Fruit fly (Drosophila melanogaster): ENCODE data around the gene CG12301.

Gene CG12301

DNA sequence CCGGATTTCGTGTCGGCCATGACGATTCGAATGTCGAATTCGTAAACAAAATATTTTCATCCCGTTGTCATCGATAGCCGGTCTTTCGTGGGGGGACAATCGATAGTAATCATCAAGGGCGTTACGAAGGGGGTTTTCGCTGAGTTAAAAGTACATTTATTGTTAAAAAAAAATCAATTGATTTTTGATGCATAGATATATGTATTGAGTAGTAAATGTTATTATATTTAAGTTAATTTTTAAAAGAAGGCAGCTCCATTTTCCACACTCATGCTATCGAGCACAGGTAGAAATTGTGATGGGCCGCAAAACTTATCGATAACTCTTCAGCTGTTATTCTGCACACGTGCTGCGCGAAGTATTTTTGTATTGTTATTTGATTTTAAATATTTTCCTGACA, at the start of gene CG12301, which contains the start of gene mrn:
Gene CG12301 (plus strand): TSS at position 314 of the 400 bp plus-strand sequence.
Gene mrn (minus strand): TSS at position 51 of the 400 bp plus-strand sequence.
- TF ChIP-seq noc (tag; optimal IDR thresholded peaks at IDR 0.05): no peak

DNA sequence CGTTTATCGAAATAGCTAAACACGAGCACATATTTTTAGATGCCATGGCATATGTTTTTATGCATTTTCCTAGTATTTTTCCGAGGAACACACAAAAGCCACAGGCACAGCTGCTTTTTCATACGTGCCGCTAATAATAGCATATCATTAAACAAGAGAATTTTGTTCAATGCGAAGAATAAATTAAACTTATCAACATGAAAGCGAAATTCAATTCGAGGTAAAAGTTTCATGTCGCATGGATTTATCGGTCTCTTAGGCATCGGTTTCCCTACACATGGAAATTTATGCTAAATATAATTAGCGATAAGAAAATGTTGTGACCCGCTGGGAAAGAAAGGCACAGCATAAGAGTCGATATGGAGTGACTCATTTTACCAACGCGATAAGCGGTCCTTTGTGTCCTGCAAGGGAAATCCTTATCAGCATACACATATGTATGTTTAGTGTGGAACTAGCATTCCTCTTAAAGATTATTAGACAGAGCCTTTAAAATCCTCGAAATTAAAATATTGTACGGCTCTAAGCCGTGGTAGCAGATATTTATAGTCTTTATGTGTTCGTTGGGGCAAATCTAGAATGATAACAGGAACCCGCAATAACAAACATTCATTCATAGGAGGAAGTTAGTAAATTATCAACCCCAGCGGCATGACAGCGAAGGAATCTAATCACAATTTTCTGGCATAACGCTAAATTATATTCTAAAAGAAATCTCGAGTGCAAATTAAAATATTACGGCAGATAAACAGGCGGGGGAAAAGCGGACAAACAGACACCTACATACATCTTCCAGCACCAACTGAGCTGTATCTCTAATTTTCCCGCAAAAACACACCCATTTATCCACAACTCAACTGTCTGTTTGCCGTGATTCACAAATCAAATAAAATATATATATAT, 48.9 kb upstream of the CG12301 start, which contains the start of gene CG43248:
Gene CG43248 (minus strand): TSS at position 51 of the 903 bp plus-strand sequence.
- peak; percentile 80 for TF ChIP-seq noc (tag; optimal IDR thresholded peaks at IDR 0.05)

DNA sequence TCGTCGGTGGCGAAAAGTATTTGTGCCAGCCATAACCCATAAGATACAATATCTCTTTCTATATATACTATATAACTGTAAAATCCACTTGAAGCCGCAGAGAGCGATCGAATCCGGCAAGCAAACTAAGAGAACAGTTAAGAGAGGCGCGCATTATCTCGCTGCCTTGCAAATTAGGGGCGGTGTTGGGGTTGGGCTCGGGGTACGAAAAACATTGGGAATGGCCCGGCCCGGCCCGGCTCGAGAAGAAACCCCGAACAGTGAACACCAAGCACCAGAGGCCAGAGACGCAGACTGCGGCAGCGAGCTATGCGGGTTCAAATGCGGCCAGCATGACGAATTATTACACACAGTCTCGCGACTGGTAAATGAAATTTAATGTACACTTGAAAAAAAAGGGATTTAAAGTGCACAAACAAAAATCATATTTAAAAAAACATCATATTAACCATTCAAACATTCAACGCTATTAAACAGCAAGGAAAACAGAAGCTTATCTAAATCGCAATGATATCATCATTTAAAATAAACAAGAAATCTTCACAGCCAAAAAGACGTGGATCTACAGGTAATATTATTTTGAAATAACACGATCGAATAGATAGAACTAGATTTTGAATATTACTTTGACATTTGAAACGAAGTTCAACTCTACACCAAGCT, 48.1 kb upstream of the CG12301 start:
- no peak for TF ChIP-seq noc (tag; optimal IDR thresholded peaks at IDR 0.05)

DNA sequence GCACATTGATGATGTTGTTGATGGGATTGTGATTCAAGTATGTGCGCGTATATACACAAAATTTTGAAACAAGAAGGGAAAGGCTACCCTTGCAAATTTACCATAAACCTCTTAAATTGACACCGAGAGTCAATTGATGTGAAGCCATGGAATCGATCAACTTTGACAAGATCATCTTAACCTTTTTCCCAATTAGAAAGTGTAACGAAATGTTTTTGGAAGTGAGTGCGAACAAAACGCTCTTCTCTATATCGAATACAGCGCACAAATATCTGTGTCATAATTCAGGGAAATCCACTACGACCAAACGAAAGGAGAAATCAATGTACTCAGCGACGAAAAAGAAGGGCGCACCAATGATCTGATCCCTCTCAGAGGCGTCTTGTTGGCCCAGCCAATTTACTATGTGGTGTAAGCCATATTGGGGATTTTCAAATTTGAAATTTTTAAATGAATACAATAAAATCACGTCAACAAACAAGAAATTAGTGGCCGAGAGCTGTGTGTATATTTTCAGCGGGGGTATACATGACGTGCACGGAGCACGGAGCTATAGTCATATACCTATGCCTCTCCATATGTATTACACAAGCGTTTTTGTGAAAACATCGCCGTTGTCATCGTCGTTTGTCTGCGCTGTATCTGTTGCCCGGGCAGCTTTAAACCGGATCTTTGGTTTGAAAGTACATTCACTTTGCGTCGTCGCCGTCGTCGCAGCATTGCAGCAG, 47.0 kb upstream of the CG12301 start:
- TF ChIP-seq noc (tag; optimal IDR thresholded peaks at IDR 0.05): peak; percentile 79

DNA sequence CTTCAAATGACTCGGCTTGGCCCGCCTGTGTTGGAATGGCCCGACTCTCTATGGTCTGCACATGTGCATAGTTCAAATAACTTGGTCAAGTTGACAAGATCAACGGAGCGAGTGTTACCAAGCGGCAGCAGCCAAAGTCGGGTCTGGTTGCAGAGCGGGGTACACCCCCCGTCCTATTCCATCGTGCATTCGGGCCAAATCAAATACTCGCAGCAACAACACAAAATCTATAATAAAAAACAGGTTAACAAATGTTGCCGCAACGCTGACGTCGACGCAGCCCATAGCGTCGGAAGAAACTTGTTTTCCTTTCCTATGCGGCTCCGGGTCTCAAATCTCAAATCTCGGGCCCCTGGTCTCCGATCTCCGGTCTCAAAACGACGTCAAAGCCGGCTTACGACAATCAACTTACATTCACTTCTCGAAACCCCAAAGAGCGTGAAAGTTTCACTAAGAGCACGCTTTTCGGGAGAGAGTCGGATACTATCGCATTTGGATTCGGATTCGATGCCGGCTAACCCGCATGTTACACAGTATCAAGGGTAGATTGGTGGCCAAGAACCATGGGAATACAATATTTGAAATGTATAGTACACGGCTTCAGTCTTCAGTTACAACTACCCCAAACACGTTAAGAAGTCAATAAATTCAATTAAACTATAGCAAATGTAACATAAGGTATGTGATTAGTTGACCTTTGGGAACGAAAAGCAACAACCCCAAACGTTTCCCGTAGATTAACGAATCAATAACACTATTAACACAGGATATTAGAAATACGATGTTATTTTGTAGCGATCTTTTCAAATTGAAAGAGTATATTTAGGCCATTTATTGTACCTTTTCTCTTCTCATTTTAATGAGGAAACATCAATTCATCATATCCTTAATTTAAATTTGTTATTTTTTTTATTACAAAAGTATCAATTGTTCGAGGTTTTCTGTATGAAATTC, 46.0 kb upstream of the CG12301 start:
- TF ChIP-seq noc (tag; optimal IDR thresholded peaks at IDR 0.05): peak; percentile 78

DNA sequence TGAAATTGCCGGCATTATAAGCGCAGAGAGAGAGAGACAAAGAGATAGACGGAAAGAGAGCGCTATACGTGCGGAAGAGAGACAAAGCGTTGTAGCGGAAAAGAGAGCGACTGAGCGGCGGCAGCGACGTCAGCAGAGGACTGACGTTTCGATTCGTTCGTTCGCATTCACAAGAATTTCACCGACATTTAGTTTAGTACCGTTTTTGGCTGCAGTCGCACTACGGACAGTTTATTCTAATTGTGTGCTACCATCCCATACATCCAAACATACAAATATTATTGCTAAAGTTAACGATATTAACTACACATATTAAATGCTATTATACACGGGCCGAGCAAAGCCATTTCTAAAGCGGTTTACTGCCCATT, 45.4 kb upstream of the CG12301 start, which contains the start of gene CrebA:
Gene CrebA (plus strand): TSS at position 168 of the 371 bp plus-strand sequence.
- TF ChIP-seq noc (tag; optimal IDR thresholded peaks at IDR 0.05): no peak

DNA sequence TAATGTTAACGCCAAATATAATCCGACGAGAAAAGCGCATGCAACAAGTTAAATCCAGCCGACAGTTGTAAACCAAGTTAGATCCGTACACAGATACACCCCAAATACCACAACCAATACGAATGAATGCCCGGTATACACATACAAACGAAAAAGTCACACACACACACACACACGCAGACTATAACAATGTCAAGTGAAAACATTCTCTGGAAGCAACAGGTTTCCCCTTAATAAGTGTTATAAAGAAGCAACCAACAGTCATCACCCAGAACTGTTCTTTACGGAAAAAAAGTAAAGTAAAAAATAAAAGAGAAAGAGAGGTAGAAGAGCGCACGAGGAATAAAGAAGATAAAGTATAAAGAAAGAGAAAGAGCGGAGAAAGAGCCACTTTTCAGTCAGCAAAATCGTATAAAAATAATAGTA, 44.8 kb upstream of the CG12301 start:
- TF ChIP-seq noc (tag; optimal IDR thresholded peaks at IDR 0.05): no peak

DNA sequence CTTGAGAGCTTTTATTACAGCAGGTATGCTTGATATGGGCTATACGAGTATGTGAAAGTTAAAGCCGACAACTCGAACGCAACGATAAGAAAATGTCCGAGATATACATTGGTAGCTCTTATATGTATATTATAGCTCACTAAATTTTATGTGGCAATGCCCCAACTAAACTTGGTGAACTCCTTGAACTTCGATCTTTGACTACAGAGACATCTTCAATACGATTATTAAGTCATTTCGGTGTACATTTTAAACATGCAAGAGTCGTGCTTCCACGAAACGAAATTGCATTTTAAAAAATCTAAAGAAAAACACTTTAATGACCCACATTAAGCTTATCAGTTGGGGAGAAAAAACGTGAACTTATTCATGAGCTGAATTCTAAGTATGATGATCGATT, 44.0 kb upstream of the CG12301 start:
- TF ChIP-seq noc (tag; optimal IDR thresholded peaks at IDR 0.05): no peak

DNA sequence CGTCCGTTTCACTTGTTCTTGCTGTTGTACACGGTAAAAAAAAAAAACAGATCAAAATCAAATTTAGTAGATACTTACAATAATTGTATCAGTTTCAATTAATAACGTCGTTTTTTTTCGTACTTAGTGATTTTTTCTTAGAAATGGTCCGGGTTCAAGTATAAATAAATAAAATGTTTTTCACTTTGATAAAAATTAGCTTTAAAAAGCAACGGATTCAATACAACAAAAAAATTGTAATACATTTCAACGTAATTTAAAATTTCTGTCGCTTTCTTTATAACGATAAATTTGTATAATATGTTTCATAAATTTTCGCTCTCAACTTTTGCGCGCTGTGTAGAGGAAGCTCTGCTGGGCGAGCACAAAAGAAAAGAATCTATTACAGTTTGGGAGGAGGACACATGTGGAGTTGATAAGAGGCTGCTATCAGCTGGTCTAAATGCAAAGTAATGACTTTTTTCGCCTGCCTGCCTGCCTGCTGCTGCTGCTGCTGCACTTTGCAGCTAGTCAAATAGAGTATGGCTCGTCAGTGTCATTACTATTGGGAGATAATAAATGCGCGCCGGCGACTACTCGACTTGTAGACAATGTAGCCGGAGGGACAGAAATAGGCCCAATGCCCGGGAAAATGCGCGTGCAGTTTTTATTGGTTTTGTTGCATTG, 42.6 kb upstream of the CG12301 start:
- TF ChIP-seq noc (tag; optimal IDR thresholded peaks at IDR 0.05): peak; percentile 80

DNA sequence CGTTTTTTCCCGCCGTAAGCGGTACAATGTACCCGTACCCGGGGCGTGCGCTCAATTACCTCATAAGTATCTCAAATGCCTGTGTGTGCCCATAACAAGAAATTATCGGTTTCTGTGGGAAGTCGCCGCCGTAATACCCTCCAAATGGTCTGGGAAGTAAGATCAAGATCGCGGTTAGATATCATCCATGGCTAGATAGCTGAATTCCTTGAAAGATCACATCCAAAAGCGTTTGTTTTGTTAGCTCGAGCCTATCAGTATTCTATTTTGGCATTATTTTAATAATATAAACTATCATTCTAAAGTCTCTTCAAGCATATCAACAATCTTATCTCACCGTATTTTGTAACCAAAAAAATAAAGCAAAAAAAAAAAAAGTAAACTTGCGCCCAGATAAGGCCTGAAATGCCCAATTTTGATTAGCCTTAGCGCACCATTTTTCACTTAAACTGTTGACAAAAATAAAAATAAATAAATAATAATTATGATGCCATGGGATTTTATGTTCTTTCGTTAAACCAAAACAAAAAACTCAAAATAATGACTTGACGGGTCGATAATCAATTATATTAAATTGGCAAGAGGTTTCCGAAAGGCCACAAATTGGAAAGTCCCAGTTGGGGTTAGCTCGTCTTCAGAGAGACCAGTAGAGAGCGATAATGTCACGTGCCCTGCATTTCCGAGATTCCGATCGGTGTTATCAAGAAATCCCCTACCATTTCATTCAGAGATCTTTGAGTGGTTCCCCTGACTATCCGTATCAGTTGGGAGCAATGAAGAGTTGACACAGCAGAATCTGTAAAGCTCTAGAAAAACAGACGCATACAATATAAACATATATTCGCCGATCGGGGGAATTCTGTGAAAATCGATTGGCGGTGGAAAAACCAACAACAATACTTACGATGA, 41.8 kb upstream of the CG12301 start:
- peak; percentile 20 for TF ChIP-seq noc (tag; optimal IDR thresholded peaks at IDR 0.05)

DNA sequence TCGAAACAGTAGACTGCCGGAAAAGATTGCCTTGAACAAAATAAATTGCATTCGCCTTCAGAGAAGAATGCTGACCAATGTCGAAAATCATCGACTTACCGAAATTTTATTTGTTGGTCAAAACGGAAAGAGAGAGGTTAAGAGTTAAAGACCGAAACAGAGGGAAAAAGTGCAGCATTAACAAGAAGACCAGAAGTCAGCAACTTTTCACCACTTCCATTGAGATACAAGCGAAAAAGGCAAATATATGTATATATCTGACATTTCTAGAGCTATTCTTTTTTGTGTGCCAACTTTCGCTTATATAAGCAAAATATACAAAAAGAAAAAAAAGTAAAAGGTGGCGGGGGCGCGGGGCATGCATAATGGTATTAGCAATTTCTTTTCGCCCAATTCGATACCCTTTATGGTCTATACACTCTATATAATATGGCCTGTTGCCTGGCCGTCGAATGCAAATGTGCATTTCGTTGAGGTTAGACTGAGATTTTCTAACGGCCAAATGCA, 40.6 kb upstream of the CG12301 start:
- no peak for TF ChIP-seq noc (tag; optimal IDR thresholded peaks at IDR 0.05)

DNA sequence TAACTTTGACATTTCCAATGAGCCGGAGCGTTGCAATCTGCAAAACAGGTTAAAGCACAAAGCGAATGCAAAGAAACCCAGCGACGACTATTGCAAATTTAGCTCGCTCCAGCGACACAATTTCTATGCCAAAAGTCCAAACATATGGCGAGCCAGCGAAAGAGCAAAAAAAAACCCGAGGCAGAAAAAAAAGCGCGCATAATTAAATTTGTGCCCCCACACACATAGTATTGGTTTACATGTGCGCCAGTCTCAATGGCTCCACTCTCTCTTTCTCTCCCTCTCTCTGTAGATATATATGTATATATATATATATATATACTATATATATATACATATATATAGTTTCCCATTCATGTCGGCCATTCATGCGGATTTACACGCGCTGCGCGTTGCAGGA, 39.9 kb upstream of the CG12301 start:
- no peak for TF ChIP-seq noc (tag; optimal IDR thresholded peaks at IDR 0.05)

DNA sequence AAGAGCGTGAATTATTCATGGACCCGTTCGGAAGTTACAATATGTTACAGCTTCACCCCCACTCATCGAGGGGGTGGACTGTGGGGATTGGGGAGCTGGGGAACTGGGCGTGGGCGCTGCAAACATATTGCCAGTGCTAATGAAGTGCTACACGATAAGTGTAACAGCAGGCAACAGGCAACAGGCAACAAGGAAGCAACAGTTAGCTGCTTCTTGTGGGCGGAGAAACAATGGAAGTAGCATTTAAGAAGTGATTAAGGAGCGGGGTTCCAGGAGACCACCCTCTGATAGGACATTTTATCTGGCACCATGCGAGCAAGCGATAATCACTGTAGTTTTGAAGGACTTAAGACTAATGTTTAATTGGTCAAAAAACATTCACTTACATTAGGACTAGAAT, 39.3 kb upstream of the CG12301 start:
- no peak for TF ChIP-seq noc (tag; optimal IDR thresholded peaks at IDR 0.05)

Data from whole organism, larva.